Worm (Caenorhabditis elegans): ENCODE measurements around the gene dnj-1.

DNA sequence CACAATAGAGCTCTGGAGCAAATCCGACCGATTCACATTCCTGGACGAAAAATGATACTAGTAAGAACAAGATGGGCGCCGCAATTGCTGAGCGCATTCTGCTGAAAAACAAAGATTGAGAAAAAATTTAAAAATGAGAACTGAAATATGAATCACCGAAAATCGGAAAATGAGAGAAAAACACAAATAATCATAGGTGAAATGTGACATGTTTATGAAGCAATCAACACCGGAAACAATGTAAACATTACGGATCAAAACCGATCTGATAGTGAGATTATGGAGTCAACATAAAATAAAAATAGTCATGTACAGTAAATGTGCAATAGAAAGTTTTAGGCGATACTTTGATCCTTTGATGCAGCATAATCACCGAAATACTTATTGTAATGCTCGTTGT, 15.0 kb downstream of the dnj-1 start, which contains the start of gene dnj-2:
- TF ChIP-seq skn-1 (tag; optimal IDR thresholded peaks at IDR 0.05) = no peak
- no peak for TF ChIP-seq R02D3.7 (tag; optimal IDR thresholded peaks at IDR 0.05)
- no peak for TF ChIP-seq nhr-28 (tag; optimal IDR thresholded peaks at IDR 0.05)
- TF ChIP-seq lsy-2 (tag; optimal IDR thresholded peaks at IDR 0.05) = no peak
- no peak for TF ChIP-seq ama-1 (optimal IDR thresholded peaks at IDR 0.05)
- no peak for TF ChIP-seq nhr-25 (tag; optimal IDR thresholded peaks at IDR 0.05; ENCODE audit: borderline replicate concordance, insufficient read depth)
- no peak for TF ChIP-seq nhr-6 (tag; optimal IDR thresholded peaks at IDR 0.05)
- no peak for TF ChIP-seq mep-1 (tag; optimal IDR thresholded peaks at IDR 0.05)
- no peak for TF ChIP-seq unc-62 (GFP tag; optimal IDR thresholded peaks at IDR 0.05 in 1 of 2)
- TF ChIP-seq unc-62 (tag; optimal IDR thresholded peaks at IDR 0.05) = no peak
- TF ChIP-seq snpc-4 (tag; optimal IDR thresholded peaks at IDR 0.05) = no peak
- TF ChIP-seq ZK546.5 (tag; optimal IDR thresholded peaks at IDR 0.05) = no peak
- TF ChIP-seq F49E8.2 (tag; optimal IDR thresholded peaks at IDR 0.05; ENCODE audit: borderline replicate concordance) = no peak
- no peak for TF ChIP-seq daf-19 (GFP tag; conservative IDR thresholded peaks at IDR 0.05)
